Fruit fly (Drosophila melanogaster) whole organism, embryonic: Measurements from ENCODE around the gene Rpt5.

Source experiments
- ATbp ChIP-seq: fragments of 200-800 bp; sonication (Bioruptor generic); optimal IDR thresholded peaks from 2 replicates; lab custom pipeline; 2017; ENCODE audit warnings: missing biosample characterization, mild to moderate bottlenecking, missing genetic modification characterization, missing genetic modification reagents
- Adf1 ChIP-seq: fragments of 200-800 bp; sonication (Bioruptor generic); IDR thresholded peaks from 2 replicates; pipeline ENCODE4 v1.3.6; 2022; ENCODE audit warnings: missing biosample characterization, missing genetic modification characterization
- Atf-2 ChIP-seq: fragments of 200-800 bp; sonication (Bioruptor generic); optimal IDR thresholded peaks from 2 replicates; lab custom pipeline; 2016; ENCODE audit warnings: missing biosample characterization, missing genetic modification characterization
- CG10431 ChIP-seq: fragments of 200-800 bp; sonication (Bioruptor generic); optimal IDR thresholded peaks from 3 replicates; lab custom pipeline; 2018; ENCODE audit warnings: missing biosample characterization, mild to moderate bottlenecking, missing genetic modification characterization
- CG10543 ChIP-seq: fragments of 200-800 bp; sonication (Bioruptor generic); optimal IDR thresholded peaks from 3 replicates; lab custom pipeline; 2017; ENCODE audit warnings: missing biosample characterization, mild to moderate bottlenecking, missing genetic modification characterization, moderate library complexity
- CG10959 ChIP-seq: fragments of 200-800 bp; sonication (Bioruptor generic); IDR thresholded peaks from 2 replicates; pipeline ENCODE4 v1.3.6; 2022; ENCODE audit warnings: missing biosample characterization, missing genetic modification characterization
- CG11247 ChIP-seq: fragments of 200-800 bp; sonication (Bioruptor generic); IDR thresholded peaks from 2 replicates; pipeline ENCODE4 v1.3.6; 2022; ENCODE audit warnings: missing biosample characterization, missing genetic modification characterization
- CG11695 ChIP-seq: fragments of 200-800 bp; sonication (Bioruptor generic); IDR thresholded peaks from 3 replicates; pipeline ENCODE4 v1.3.6; 2022; ENCODE audit warnings: missing biosample characterization, missing genetic modification characterization
- CG15269 ChIP-seq: fragments of 200-800 bp; sonication (Bioruptor generic); optimal IDR thresholded peaks from 2 replicates; lab custom pipeline; 2018; ENCODE audit warnings: missing biosample characterization, mild to moderate bottlenecking, missing genetic modification characterization, moderate library complexity
- CG1529 ChIP-seq: fragments of 200-800 bp; sonication (Bioruptor generic); optimal IDR thresholded peaks from 3 replicates; lab custom pipeline; 2018; ENCODE audit warnings: missing biosample characterization, missing genetic modification characterization
- CG15601 ChIP-seq: fragments of 200-800 bp; sonication (Bioruptor generic); optimal IDR thresholded peaks from 3 replicates; lab custom pipeline; 2019; ENCODE audit warnings: missing biosample characterization, mild to moderate bottlenecking, missing genetic modification characterization, moderate library complexity
- CG17359 ChIP-seq: fragments of 200-800 bp; sonication (Bioruptor generic); optimal IDR thresholded peaks from 3 replicates; lab custom pipeline; 2018; ENCODE audit warnings: missing biosample characterization, mild to moderate bottlenecking, missing genetic modification characterization, moderate library complexity
- CG2202 ChIP-seq: fragments of 200-800 bp; sonication (Bioruptor generic); optimal IDR thresholded peaks from 2 replicates; lab custom pipeline; 2018; ENCODE audit warnings: missing biosample characterization, mild to moderate bottlenecking, missing genetic modification characterization
- CG2678 ChIP-seq: fragments of 200-800 bp; sonication (Bioruptor generic); optimal IDR thresholded peaks from 3 replicates; lab custom pipeline; 2019; ENCODE audit warnings: missing biosample characterization, mild to moderate bottlenecking, missing genetic modification characterization, moderate library complexity
- CG3163 ChIP-seq: fragments of 200-800 bp; sonication (Bioruptor generic); optimal IDR thresholded peaks from 3 replicates; lab custom pipeline; 2016; ENCODE audit warnings: missing biosample characterization, missing genetic modification characterization
- CG3407 ChIP-seq: fragments of 200-800 bp; sonication (Bioruptor generic); optimal IDR thresholded peaks from 2 replicates; lab custom pipeline; 2018; ENCODE audit warnings: missing biosample characterization, mild to moderate bottlenecking, missing genetic modification characterization
- CG4424 ChIP-seq: fragments of 200-800 bp; sonication (Bioruptor generic); optimal IDR thresholded peaks from 3 replicates; lab custom pipeline; 2016; ENCODE audit warnings: missing biosample characterization, missing genetic modification characterization
- CG7556 ChIP-seq: fragments of 200-800 bp; sonication (Bioruptor generic); optimal IDR thresholded peaks from 2 replicates; lab custom pipeline; 2017; ENCODE audit warnings: missing biosample characterization, mild to moderate bottlenecking, missing genetic modification characterization
- CG7745 ChIP-seq: fragments of 200-800 bp; sonication (Bioruptor generic); optimal IDR thresholded peaks from 2 replicates; lab custom pipeline; 2018; ENCODE audit warnings: missing biosample characterization, mild to moderate bottlenecking, missing genetic modification characterization, moderate library complexity
- CG7963 ChIP-seq: fragments of 200-800 bp; sonication (Bioruptor generic); IDR thresholded peaks from 3 replicates; pipeline ENCODE4 v1.3.6; 2022; ENCODE audit warnings: missing biosample characterization, missing genetic modification characterization; ENCODE audit not compliant: partially characterized antibody
- CG8281 ChIP-seq: fragments of 200-800 bp; sonication (Bioruptor generic); optimal IDR thresholded peaks from 2 replicates; lab custom pipeline; 2018; ENCODE audit warnings: missing biosample characterization, mild to moderate bottlenecking, missing genetic modification characterization, moderate library complexity
- CG8388 ChIP-seq: fragments of 200-800 bp; sonication (Bioruptor generic); optimal IDR thresholded peaks from 2 replicates; lab custom pipeline; 2019; ENCODE audit warnings: missing biosample characterization, mild to moderate bottlenecking, missing genetic modification characterization, moderate library complexity
- CG9932 ChIP-seq: fragments of 200-800 bp; sonication (Bioruptor generic); IDR thresholded peaks from 2 replicates; pipeline ENCODE4 v1.3.6; 2022; ENCODE audit warnings: missing biosample characterization, missing genetic modification characterization
- Dfd ChIP-seq, 2 experiments: fragments of >200 bp; optimal IDR thresholded peaks; 2 replicates each; lab custom pipeline; 2017; ENCODE audit warnings: missing biosample characterization in 2 of 2, missing genetic modification characterization in 2 of 2
- Dip2 ChIP-seq: fragments of 200-800 bp; sonication (Bioruptor generic); IDR thresholded peaks from 2 replicates; pipeline ENCODE4 v1.3.6; 2022; ENCODE audit warnings: missing biosample characterization, missing genetic modification characterization
- Ets65A ChIP-seq: fragments of 200-800 bp; sonication (Bioruptor generic); peaks from one replicate; lab custom pipeline; 2016; ENCODE audit warnings: missing biosample characterization, missing genetic modification characterization
- H2.0 ChIP-seq: fragments of 200-800 bp; sonication (Bioruptor generic); IDR thresholded peaks from 2 replicates; pipeline ENCODE4 v1.3.6; 2022; ENCODE audit warnings: missing biosample characterization, missing genetic modification characterization
- HmgD ChIP-seq: fragments of 200-800 bp; sonication (Bioruptor generic); optimal IDR thresholded peaks from 3 replicates; lab custom pipeline; 2016; ENCODE audit warnings: missing biosample characterization, missing genetic modification characterization
- Oli ChIP-seq: fragments of 200-800 bp; sonication (Bioruptor generic); optimal IDR thresholded peaks from 2 replicates; lab custom pipeline; 2018; ENCODE audit warnings: missing biosample characterization, mild to moderate bottlenecking, missing genetic modification characterization, moderate library complexity
- Opbp ChIP-seq: fragments of 200-800 bp; sonication (Bioruptor generic); IDR thresholded peaks from 3 replicates; pipeline ENCODE4 v1.3.6; 2022; ENCODE audit warnings: missing biosample characterization, missing genetic modification characterization; ENCODE audit not compliant: partially characterized antibody
- Ptx1 ChIP-seq: fragments of 200-800 bp; sonication (Bioruptor generic); IDR thresholded peaks from 2 replicates; pipeline ENCODE4 v1.3.6; 2022; ENCODE audit warnings: missing biosample characterization, missing genetic modification characterization
- Sin3A ChIP-seq: fragments of >200 bp; optimal IDR thresholded peaks from 2 replicates; lab custom pipeline; 2018
- Sry-β ChIP-seq: fragments of 200-800 bp; sonication (Bioruptor generic); optimal IDR thresholded peaks from 2 replicates; lab custom pipeline; 2018; ENCODE audit warnings: missing biosample characterization, mild to moderate bottlenecking, missing genetic modification characterization, moderate library complexity
- ac ChIP-seq: fragments of 200-800 bp; sonication (Bioruptor generic); optimal IDR thresholded peaks from 3 replicates; lab custom pipeline; 2017; ENCODE audit warnings: missing biosample characterization, mild to moderate bottlenecking, missing genetic modification characterization
- croc ChIP-seq: fragments of 200-800 bp; sonication (Bioruptor generic); conservative IDR thresholded peaks from 3 replicates; pipeline ENCODE4 v1.3.6; 2022; ENCODE audit warnings: missing biosample characterization, missing genetic modification characterization
- exex ChIP-seq: fragments of 200-800 bp; sonication (Bioruptor generic); optimal IDR thresholded peaks from 4 replicates; lab custom pipeline; 2018; ENCODE audit warnings: missing biosample characterization, mild to moderate bottlenecking, missing genetic modification characterization, moderate library complexity
- fd3F ChIP-seq: fragments of 200-800 bp; sonication (Bioruptor generic); optimal IDR thresholded peaks from 2 replicates; lab custom pipeline; 2018; ENCODE audit warnings: missing biosample characterization, mild to moderate bottlenecking, missing genetic modification characterization, moderate library complexity
- grn ChIP-seq: fragments of 200-800 bp; sonication (Bioruptor generic); optimal IDR thresholded peaks from 3 replicates; lab custom pipeline; 2017; ENCODE audit warnings: missing biosample characterization, missing genetic modification characterization
- gt ChIP-seq: fragments of 200-800 bp; sonication (Bioruptor generic); IDR thresholded peaks from 2 replicates; pipeline ENCODE4 v1.3.6; 2022; ENCODE audit warnings: missing biosample characterization, missing genetic modification characterization
- insv ChIP-seq, 2 experiments: fragments of 200-800 bp; sonication (Bioruptor generic); optimal IDR thresholded peaks; 3 replicates each; lab custom pipeline; 2016 to 2018; ENCODE audit warnings: missing biosample characterization in 2 of 2, missing genetic modification characterization in 2 of 2
- lab ChIP-seq: fragments of 200-800 bp; sonication (Bioruptor generic); optimal IDR thresholded peaks from 3 replicates; lab custom pipeline; 2017; ENCODE audit warnings: missing biosample characterization, missing genetic modification characterization, mild to moderate bottlenecking, moderate library complexity, missing genetic modification reagents
- lilli ChIP-seq: fragments of 200-800 bp; sonication (Bioruptor generic); optimal IDR thresholded peaks from 3 replicates; lab custom pipeline; 2016; ENCODE audit warnings: missing biosample characterization, missing genetic modification characterization
- mam ChIP-seq: fragments of 200-800 bp; sonication (Bioruptor generic); optimal IDR thresholded peaks from 3 replicates; lab custom pipeline; 2016; ENCODE audit warnings: missing biosample characterization, missing genetic modification characterization
- otp ChIP-seq: fragments of 200-800 bp; sonication (Bioruptor generic); IDR thresholded peaks from 3 replicates; pipeline ENCODE4, ENCODE4 v1.3.6; 2022; ENCODE audit warnings: missing biosample characterization, missing genetic modification characterization
- p53 ChIP-seq: fragments of 200-800 bp; sonication (Bioruptor generic); optimal IDR thresholded peaks from 2 replicates; lab custom pipeline; 2016; ENCODE audit warnings: missing biosample characterization, missing genetic modification characterization
- pan ChIP-seq, 4 experiments: fragments of >200 bp in 3 of 4; fragments of 200-800 bp in 1 of 4; sonication (Bioruptor generic) in 1 of 4; optimal IDR thresholded peaks in 3 of 4; IDR thresholded peaks in 1 of 4; 2 replicates each; pipeline versions ENCODE4 v1.3.6 to Lab custom; 2017 to 2022; ENCODE audit warnings: missing biosample characterization in 2 of 4, missing genetic modification characterization in 2 of 4, mixed read lengths in 1 of 4
- pnt ChIP-seq: fragments of 200-800 bp; sonication (Bioruptor generic); optimal IDR thresholded peaks from 3 replicates; lab custom pipeline; 2016; ENCODE audit warnings: missing biosample characterization, missing genetic modification characterization
- salm ChIP-seq: fragments of 200-800 bp; sonication (Bioruptor generic); optimal IDR thresholded peaks from 2 replicates; lab custom pipeline; 2018; ENCODE audit warnings: missing biosample characterization, mild to moderate bottlenecking, missing genetic modification characterization
- tx ChIP-seq: fragments of 200-800 bp; sonication (Bioruptor generic); optimal IDR thresholded peaks from 2 replicates; lab custom pipeline; 2016; ENCODE audit warnings: missing biosample characterization, missing genetic modification characterization
- zfh1 ChIP-seq: fragments of 200-800 bp; sonication (Bioruptor generic); IDR thresholded peaks from 3 replicates; pipeline ENCODE4 v1.3.6; 2022; ENCODE audit warnings: missing biosample characterization, missing genetic modification characterization

The Rpt5 gene

dm6 chr3R:23734573-23735404 lies 17.9 kb upstream of the Rpt5 start (continued):
- TF ChIP-seq Sry-β (GFP tag; lab: Kevin White, UChicago): no peak
- TF ChIP-seq CG2678 (tag; lab: Kevin White, UChicago): no peak
- TF ChIP-seq CG15269 (tag; lab: Kevin White, UChicago): peak; percentile 31
- no peak for TF ChIP-seq CG7963 (GFP tag; lab: Robert Waterston, UW)
- TF ChIP-seq CG11247 (GFP tag; lab: Robert Waterston, UW): no peak
- no peak for TF ChIP-seq salm
- no peak for TF ChIP-seq Ets65A
- no peak for TF ChIP-seq pan (optimal IDR thresholded peaks at IDR 0.05; lab: Kevin White, UChicago)
- TF ChIP-seq pan (GFP tag; optimal IDR thresholded peaks at IDR 0.05 in 1 of 2, IDR thresholded peaks at IDR 0.05 in 1 of 2): peak in 1 of 2 experiments; percentile 21
- no peak for TF ChIP-seq CG7745 (tag; lab: Kevin White, UChicago)
- peak; percentile 40 for TF ChIP-seq ATbp (GFP tag; lab: Kevin White, UChicago)
- TF ChIP-seq CG11695: peak; percentile 13; the same call in 1 of the 3 replicates
- no peak for TF ChIP-seq insv (GFP tag; optimal IDR thresholded peaks at IDR 0.05; lab: Kevin White, UChicago)
- TF ChIP-seq exex (tag; lab: Kevin White, UChicago): no peak
- peak; percentile 39; the same call in 1 of the 3 replicates for TF ChIP-seq zfh1
- TF ChIP-seq otp: no peak
- no peak for TF ChIP-seq CG8281
- no peak for TF ChIP-seq H2.0 (GFP tag; lab: Robert Waterston, UW)
- no peak for TF ChIP-seq Sin3A (lab: Kevin White, UChicago)
- TF ChIP-seq CG10431 (GFP tag; lab: Kevin White, UChicago): no peak
- no peak for TF ChIP-seq lab (GFP tag; lab: Kevin White, UChicago)
- TF ChIP-seq HmgD (GFP tag; lab: Kevin White, UChicago): no peak
- TF ChIP-seq Ptx1 (GFP tag; lab: Robert Waterston, UW): no peak
- TF ChIP-seq CG17359: peak; percentile 7
- no peak for TF ChIP-seq Atf-2 (GFP tag; lab: Kevin White, UChicago)
- TF ChIP-seq croc (GFP tag; lab: Robert Waterston, UW): no peak
- no peak for TF ChIP-seq CG15601 (tag; lab: Kevin White, UChicago)
- TF ChIP-seq Dfd (GFP tag; optimal IDR thresholded peaks at IDR 0.05; lab: Kevin White, UChicago): no peak
- TF ChIP-seq p53: no peak
- TF ChIP-seq Opbp (GFP tag; lab: Robert Waterston, UW): no peak
- no peak for TF ChIP-seq lilli (GFP tag; lab: Kevin White, UChicago)
- TF ChIP-seq Oli: peak; percentile 27
- no peak for TF ChIP-seq CG8388 (GFP tag; lab: Kevin White, UChicago)
- no peak for TF ChIP-seq CG9932
- no peak for TF ChIP-seq CG1529
- TF ChIP-seq CG3163: no peak
- no peak for TF ChIP-seq gt (GFP tag; lab: Robert Waterston, UW)
- no peak for TF ChIP-seq Dip2 (GFP tag; lab: Robert Waterston, UW)
- TF ChIP-seq CG10543: no peak
- no peak for TF ChIP-seq CG3407 (GFP tag; lab: Kevin White, UChicago)
- no peak for TF ChIP-seq grn (GFP tag; lab: Kevin White, UChicago)
- no peak for TF ChIP-seq mam (GFP tag; lab: Kevin White, UChicago)
- no peak for TF ChIP-seq Adf1 (GFP tag; lab: Robert Waterston, UW)
- no peak for TF ChIP-seq fd3F (GFP tag; lab: Kevin White, UChicago)
- no peak for TF ChIP-seq CG10959 (GFP tag; lab: Robert Waterston, UW)
- TF ChIP-seq CG7556 (GFP tag; lab: Kevin White, UChicago): peak; percentile 1
- no peak for TF ChIP-seq pnt
- no peak for TF ChIP-seq tx (GFP tag; lab: Kevin White, UChicago)
- TF ChIP-seq CG4424 (GFP tag; lab: Kevin White, UChicago): no peak
- no peak for TF ChIP-seq CG2202 (tag; lab: Kevin White, UChicago)
- no peak for TF ChIP-seq ac (GFP tag; lab: Kevin White, UChicago)
